Worm (Caenorhabditis elegans) whole organism, L4 larva: ENCODE measurements around the gene str-1.

Experiments used
- R02D3.7 ChIP-seq: fragments of 150-350 bp; sonication (generic microtip); optimal IDR thresholded peaks from 3 replicates; lab custom pipeline; 2014; ENCODE audit warnings: missing biosample characterization, missing genetic modification characterization
- ama-1 ChIP-seq: fragments of 150-350 bp; optimal IDR thresholded peaks from 2 replicates; lab custom pipeline; 2014; ENCODE audit warnings: inconsistent platforms, mixed read lengths
- unc-39 ChIP-seq: sonication (generic microtip); optimal IDR thresholded peaks from 2 replicates; lab custom pipeline; 2017; ENCODE audit warnings: missing biosample characterization, missing genetic modification characterization

ce11 chrIV:7159586-7159985 lies 14.0 kb upstream of the str-1 start:
- TF ChIP-seq unc-39 (no peak), ama-1 (lab: Kevin White, UChicago) (no peak), R02D3.7 (tag; lab: Kevin White, UChicago) (no peak)
